Worm (Caenorhabditis elegans) whole organism, midembryonic: Measurements from ENCODE around the gene lir-1.

Experiments used
- T22C8.4 ChIP-seq: fragments of 200-800 bp; sonication (Bioruptor generic); IDR thresholded peaks from 2 replicates; pipeline ENCODE4 v1.3.6; 2022; ENCODE audit warnings: missing genetic modification characterization, missing compliant biosample characterization
- cog-1 ChIP-seq: sonication (generic microtip); optimal IDR thresholded peaks from 2 replicates; lab custom pipeline; 2016; ENCODE audit warnings: missing genetic modification characterization, missing compliant biosample characterization
- flt-1 ChIP-seq: fragments of 200-800 bp; sonication (Bioruptor generic); IDR thresholded peaks from 2 replicates; pipeline ENCODE4 v1.3.6; 2022; ENCODE audit warnings: missing genetic modification characterization, missing compliant biosample characterization
- klf-2 ChIP-seq: fragments of 200-800 bp; sonication (Bioruptor generic); conservative IDR thresholded peaks from 2 replicates; pipeline ENCODE4 v1.3.6; 2022; ENCODE audit warnings: missing genetic modification reagents, missing genetic modification characterization, missing compliant biosample characterization
- med-1 ChIP-seq: sonication (generic microtip); optimal IDR thresholded peaks from 2 replicates; lab custom pipeline; 2017; ENCODE audit warnings: missing genetic modification characterization, mild to moderate bottlenecking, missing compliant biosample characterization, antibody characterized with exemption, missing genetic modification reagents; ENCODE audit not compliant: insufficient read depth
- ref-1 ChIP-seq: fragments of 200-800 bp; sonication (Bioruptor generic); conservative IDR thresholded peaks from 2 replicates; pipeline ENCODE4 v1.3.6; 2022; ENCODE audit warnings: missing genetic modification reagents, missing genetic modification characterization, missing compliant biosample characterization
- tab-1 ChIP-seq: fragments of 200-800 bp; sonication (Bioruptor generic); IDR thresholded peaks from 2 replicates; pipeline ENCODE4 v1.3.6; 2022; ENCODE audit warnings: missing genetic modification characterization, missing compliant biosample characterization
- ztf-23 ChIP-seq: fragments of 200-800 bp; sonication (Bioruptor generic); IDR thresholded peaks from 2 replicates; pipeline ENCODE4 v1.3.6; 2022; ENCODE audit warnings: missing genetic modification reagents, missing genetic modification characterization, missing compliant biosample characterization
- ztf-29 ChIP-seq: fragments of 200-800 bp; sonication (Bioruptor generic); IDR thresholded peaks from 2 replicates; pipeline ENCODE4 v1.3.6; 2022; ENCODE audit warnings: missing genetic modification reagents, missing genetic modification characterization, missing compliant biosample characterization

Gene lir-1

DNA sequence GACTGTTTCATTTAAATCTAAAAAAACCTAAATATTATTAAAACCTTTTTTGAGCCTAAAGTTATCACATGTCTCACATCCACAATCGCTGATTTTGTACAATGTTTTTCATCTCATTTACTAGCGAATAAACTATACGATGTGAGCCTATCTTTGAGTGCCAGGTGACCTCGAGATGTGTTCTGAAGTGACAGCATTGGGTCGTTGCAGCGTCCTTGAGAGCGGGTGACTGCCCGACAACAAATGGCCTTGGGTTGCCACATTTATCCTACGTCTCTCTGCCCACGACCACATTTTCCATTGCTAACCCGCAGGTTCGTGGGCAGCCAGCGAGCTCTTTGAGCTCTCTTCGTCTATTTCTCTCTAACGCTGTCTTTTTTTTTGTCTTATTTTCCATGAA lies 4.8 kb upstream of the lir-1 start, which contains the start of gene lir-2:
Gene lir-2 (plus strand): TSS at position 301 of the 400 bp plus-strand sequence.
- no peak for TF ChIP-seq ztf-23 (GFP tag; lab: Robert Waterston, UW)
- no peak for TF ChIP-seq flt-1 (GFP tag; lab: Robert Waterston, UW)

- TF ChIP-seq cog-1 (tag; lab: Kevin White, UChicago) (no peak), flt-1 (GFP tag; lab: Robert Waterston, UW) (peak; percentile 54; the same call in 1 of the 2 replicates), ref-1 (GFP tag; lab: Robert Waterston, UW) (no peak), tab-1 (0 out of 2 replicates have a peak, but pooled peaks have one; percentile 46)
Measured at ce11 chrII:7669409-7669808, 2.4 kb upstream of the lir-1 start.

ce11 chrII:7670039-7670438 lies 1.8 kb upstream of the lir-1 start:
- TF ChIP-seq T22C8.4 (no peak), med-1 (GFP tag; lab: Kevin White, UChicago) (no peak)

DNA sequence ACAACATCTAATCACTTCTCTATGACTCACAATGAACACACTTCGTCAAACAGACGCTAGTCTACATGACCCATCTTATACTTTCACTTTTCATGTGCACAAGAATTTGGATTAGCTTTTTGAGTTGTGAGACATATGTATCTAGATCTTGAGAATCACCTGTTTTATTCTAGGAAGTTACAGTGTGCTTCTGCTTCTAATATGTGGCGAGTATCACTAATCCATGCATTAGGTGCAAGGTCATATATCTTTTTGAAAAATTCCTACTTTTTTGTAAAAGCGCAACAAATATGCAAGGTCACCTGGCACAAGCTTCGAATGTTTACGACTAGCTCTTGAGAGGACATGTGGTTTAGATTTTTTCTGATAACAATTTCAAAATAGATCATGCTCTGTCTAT lies 3.9 kb downstream of the lir-1 start:
- TF ChIP-seq ztf-29 (no peak), ref-1 (GFP tag; lab: Robert Waterston, UW) (no peak), cog-1 (tag; lab: Kevin White, UChicago) (no peak)

ce11 chrII:7676307-7676905 lies 4.6 kb downstream of the lir-1 start:
- TF ChIP-seq cog-1 (tag; lab: Kevin White, UChicago), result peak; percentile 24
- TF ChIP-seq klf-2 (GFP tag; lab: Robert Waterston, UW), result no peak
- no peak for TF ChIP-seq T22C8.4
- no peak for TF ChIP-seq ztf-23 (GFP tag; lab: Robert Waterston, UW)
- no peak for TF ChIP-seq ztf-29
- 0 out of 2 replicates have a peak, but pooled peaks have one; percentile 7 for TF ChIP-seq ref-1 (GFP tag; lab: Robert Waterston, UW)

DNA sequence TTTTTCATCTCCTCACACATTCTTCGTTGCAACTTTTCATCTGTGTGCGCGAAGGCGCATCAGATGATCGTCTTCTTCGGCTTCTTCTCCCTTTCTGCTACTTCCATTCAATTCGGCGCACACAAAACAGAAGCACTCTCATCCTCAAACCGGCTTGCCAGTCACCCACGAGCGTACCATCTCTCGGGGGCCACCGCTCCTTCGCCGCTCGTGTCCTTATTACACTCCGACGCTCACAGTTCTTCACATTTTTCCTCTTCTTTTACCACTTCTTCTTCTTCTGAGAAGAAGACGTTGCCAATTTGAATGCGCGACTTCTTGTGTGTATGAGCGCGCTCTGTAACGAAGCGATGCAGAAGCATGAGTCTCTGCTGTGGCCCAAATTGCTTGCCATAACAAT lies 6.7 kb downstream of the lir-1 start:
- TF ChIP-seq ref-1 (GFP tag; lab: Robert Waterston, UW), result no peak
- no peak for TF ChIP-seq klf-2 (GFP tag; lab: Robert Waterston, UW)
- TF ChIP-seq med-1 (GFP tag; lab: Kevin White, UChicago), result no peak
- TF ChIP-seq cog-1 (tag; lab: Kevin White, UChicago), result no peak
- TF ChIP-seq tab-1, result no peak
- no peak for TF ChIP-seq ztf-29
- TF ChIP-seq T22C8.4, result no peak
- no peak for TF ChIP-seq flt-1 (GFP tag; lab: Robert Waterston, UW)
- no peak for TF ChIP-seq ztf-23 (GFP tag; lab: Robert Waterston, UW)

DNA sequence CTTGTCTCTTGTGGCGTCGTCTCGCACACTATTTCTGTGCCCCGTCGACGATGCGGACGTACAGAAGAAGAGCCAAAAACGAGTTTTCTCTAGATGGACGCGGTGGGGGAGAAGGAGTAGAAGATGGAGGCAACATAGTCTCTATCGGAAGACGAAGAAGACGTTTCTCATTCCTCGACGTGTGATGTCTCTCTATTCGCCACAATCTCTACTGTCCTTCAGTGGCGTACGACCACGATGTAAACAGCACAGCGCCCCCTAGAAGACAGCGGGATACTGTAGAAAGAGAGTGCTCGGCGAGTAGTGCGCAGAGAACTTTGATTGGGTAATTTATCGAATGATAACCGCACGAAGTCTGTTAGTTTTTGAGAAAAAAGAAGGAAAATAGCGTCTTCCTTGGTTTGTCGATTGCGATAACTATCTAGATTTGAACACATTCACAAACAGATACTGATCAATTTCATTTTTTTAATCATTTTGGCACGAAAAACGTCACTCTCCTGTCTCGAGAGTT lies 7.8 kb downstream of the lir-1 start:
- TF ChIP-seq ztf-29, result no peak
- no peak for TF ChIP-seq med-1 (GFP tag; lab: Kevin White, UChicago)
- no peak for TF ChIP-seq cog-1 (tag; lab: Kevin White, UChicago)
- no peak for TF ChIP-seq klf-2 (GFP tag; lab: Robert Waterston, UW)
- TF ChIP-seq flt-1 (GFP tag; lab: Robert Waterston, UW), result no peak
- no peak for TF ChIP-seq tab-1
- TF ChIP-seq ref-1 (GFP tag; lab: Robert Waterston, UW), result no peak
- no peak for TF ChIP-seq T22C8.4
- no peak for TF ChIP-seq ztf-23 (GFP tag; lab: Robert Waterston, UW)

DNA sequence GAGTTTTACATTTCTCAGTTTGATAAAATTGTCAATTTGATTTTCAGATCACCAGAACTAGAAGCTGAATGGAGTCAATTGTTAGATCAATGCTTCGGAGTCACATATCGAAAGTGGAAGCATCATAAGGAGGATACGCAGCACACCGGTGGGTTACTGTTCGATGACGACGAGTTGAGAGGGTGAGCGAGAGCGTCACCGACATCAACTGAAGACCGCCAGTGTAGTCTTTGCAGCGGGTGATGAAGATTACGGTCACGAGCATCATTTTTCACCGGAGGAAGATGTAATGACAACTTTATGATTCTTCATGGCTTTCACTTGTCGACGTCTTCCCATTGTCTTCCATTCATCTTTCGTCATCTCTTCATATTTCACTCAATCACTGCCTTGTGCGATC lies 10.1 kb downstream of the lir-1 start, which contains the start of gene lin-26:
Gene lin-26 (plus strand): TSS at position 301 of the 400 bp plus-strand sequence.
- TF ChIP-seq ztf-23 (GFP tag; lab: Robert Waterston, UW), result no peak
- TF ChIP-seq ztf-29, result no peak
- no peak for TF ChIP-seq med-1 (GFP tag; lab: Kevin White, UChicago)
- no peak for TF ChIP-seq klf-2 (GFP tag; lab: Robert Waterston, UW)
- no peak for TF ChIP-seq ref-1 (GFP tag; lab: Robert Waterston, UW)
- TF ChIP-seq cog-1 (tag; lab: Kevin White, UChicago), result no peak
- TF ChIP-seq T22C8.4, result no peak

- TF ChIP-seq flt-1 (GFP tag; lab: Robert Waterston, UW) (no peak), ztf-29 (no peak), ztf-23 (GFP tag; lab: Robert Waterston, UW) (no peak), ref-1 (GFP tag; lab: Robert Waterston, UW) (no peak)
Measured at ce11 chrII:7682488-7682887, 10.7 kb downstream of the lir-1 start.

ce11 chrII:7684589-7684988 lies 12.8 kb downstream of the lir-1 start, which contains the start of gene F18A1.1:
F18A1.1 (plus strand) TSS chrII:7684889.
- TF ChIP-seq med-1 (GFP tag; lab: Kevin White, UChicago), result no peak
- TF ChIP-seq ref-1 (GFP tag; lab: Robert Waterston, UW), result no peak
- TF ChIP-seq klf-2 (GFP tag; lab: Robert Waterston, UW), result no peak
- no peak for TF ChIP-seq ztf-23 (GFP tag; lab: Robert Waterston, UW)
- no peak for TF ChIP-seq tab-1
- TF ChIP-seq T22C8.4, result no peak
- no peak for TF ChIP-seq cog-1 (tag; lab: Kevin White, UChicago)
- TF ChIP-seq ztf-29, result no peak
- TF ChIP-seq flt-1 (GFP tag; lab: Robert Waterston, UW), result no peak

- TF ChIP-seq T22C8.4, result no peak
- TF ChIP-seq med-1 (GFP tag; lab: Kevin White, UChicago), result no peak
- no peak for TF ChIP-seq ztf-29
- TF ChIP-seq ztf-23 (GFP tag; lab: Robert Waterston, UW), result no peak
- TF ChIP-seq tab-1, result no peak
- TF ChIP-seq cog-1 (tag; lab: Kevin White, UChicago), result no peak
- no peak for TF ChIP-seq ref-1 (GFP tag; lab: Robert Waterston, UW)
Measured at ce11 chrII:7690384-7690783, 18.6 kb downstream of the lir-1 start, which contains the start of gene pid-1. pid-1 (minus strand) TSS chrII:7690556.
